Worm (Caenorhabditis elegans) whole organism, young adult: ENCODE measurements around the gene R160.10.

Experiments used
- B0261.1 ChIP-seq: sonication (generic microtip); optimal IDR thresholded peaks from 2 replicates; lab custom pipeline; 2016; ENCODE audit warnings: mild to moderate bottlenecking, missing genetic modification characterization, moderate library complexity, missing compliant biosample characterization
- F23B12.7 ChIP-seq: sonication (generic microtip); optimal IDR thresholded peaks from 2 replicates; lab custom pipeline; 2017; ENCODE audit warnings: missing genetic modification characterization, mild to moderate bottlenecking, missing compliant biosample characterization, antibody characterized with exemption, moderate library complexity; ENCODE audit not compliant: insufficient read depth
- F37B4.10 ChIP-seq: fragments of 200-800 bp; sonication (Bioruptor generic); IDR thresholded peaks from 2 replicates; pipeline ENCODE4 v1.3.6; 2022; ENCODE audit warnings: missing genetic modification characterization, missing compliant biosample characterization
- F57A8.1 ChIP-seq: fragments of 200-800 bp; sonication (Bioruptor generic); optimal IDR thresholded peaks from 2 replicates; lab custom pipeline; 2018; ENCODE audit warnings: mild to moderate bottlenecking, missing genetic modification characterization, moderate library complexity, missing compliant biosample characterization
- hrde-1 ChIP-seq: sonication (generic microtip); optimal IDR thresholded peaks from 2 replicates; lab custom pipeline; 2016; ENCODE audit warnings: missing genetic modification characterization, mild to moderate bottlenecking, missing compliant biosample characterization, moderate library complexity, missing genotype, missing genetic modification reagents, borderline replicate concordance
- nfya-2 ChIP-seq: fragments of 200-800 bp; sonication (Bioruptor generic); IDR thresholded peaks from 2 replicates; pipeline ENCODE4 v1.3.6; 2022; ENCODE audit warnings: missing genetic modification reagents, missing genetic modification characterization, missing compliant biosample characterization
- pha-4 ChIP-seq: fragments of 150-350 bp; sonication (generic microtip); optimal IDR thresholded peaks from 2 replicates; lab custom pipeline; 2014; ENCODE audit warnings: missing biosample characterization, missing genetic modification reagents, missing genetic modification characterization
- unc-62 ChIP-seq: fragments of 150-350 bp; optimal IDR thresholded peaks from 2 replicates; lab custom pipeline; 2014; ENCODE audit warnings: missing biosample characterization, missing genetic modification reagents, missing genetic modification characterization
- xnd-1 ChIP-seq: sonication (generic microtip); optimal IDR thresholded peaks from 2 replicates; lab custom pipeline; 2016; ENCODE audit warnings: missing genotype, missing genetic modification reagents, missing genetic modification characterization, missing compliant biosample characterization

DNA sequence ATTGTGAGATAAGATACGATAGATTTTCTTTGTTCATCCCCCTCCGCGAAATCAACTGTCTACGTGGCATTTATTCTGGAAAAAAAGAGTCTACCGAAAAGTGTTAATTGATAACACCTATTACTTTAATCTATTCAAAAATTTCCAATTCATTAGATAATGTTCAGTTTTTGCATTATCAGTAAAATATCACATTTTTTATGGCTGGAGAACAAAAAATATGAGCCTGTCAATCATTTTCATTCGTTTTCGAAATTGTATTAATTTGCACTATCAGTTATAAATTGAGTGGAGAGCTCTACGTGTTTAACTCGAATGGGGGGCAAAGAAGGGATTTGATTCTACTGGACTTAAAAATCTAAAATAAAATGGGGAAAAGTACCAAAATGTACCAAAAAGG is 8.3 kb downstream of the R160.10 start:
- TF ChIP-seq F37B4.10 (GFP tag; lab: Robert Waterston, UW) (no peak), unc-62 (GFP tag; lab: Kevin White, UChicago) (peak; percentile 8), nfya-2 (GFP tag; lab: Robert Waterston, UW) (no peak), F57A8.1 (GFP tag; lab: Kevin White, UChicago) (no peak), F23B12.7 (tag; lab: Kevin White, UChicago) (no peak), pha-4 (tag; lab: Kevin White, UChicago) (no peak), hrde-1 (tag; lab: Kevin White, UChicago) (no peak), B0261.1 (tag; lab: Kevin White, UChicago) (no peak), xnd-1 (tag; lab: Kevin White, UChicago) (no peak)
